Fruit fly (Drosophila melanogaster) whole organism, embryonic: ENCODE measurements around the gene fusl.

Experiments used
- CG10366 ChIP-seq: fragments of 200-800 bp; sonication (Bioruptor generic); IDR thresholded peaks from 2 replicates; pipeline ENCODE4 v1.3.6; 2022; ENCODE audit warnings: missing biosample characterization, missing genetic modification characterization
- CG10543 ChIP-seq: fragments of 200-800 bp; sonication (Bioruptor generic); optimal IDR thresholded peaks from 3 replicates; lab custom pipeline; 2017; ENCODE audit warnings: missing biosample characterization, mild to moderate bottlenecking, missing genetic modification characterization, moderate library complexity
- CG10959 ChIP-seq: fragments of 200-800 bp; sonication (Bioruptor generic); IDR thresholded peaks from 2 replicates; pipeline ENCODE4 v1.3.6; 2022; ENCODE audit warnings: missing biosample characterization, missing genetic modification characterization
- CG12391 ChIP-seq: fragments of 200-800 bp; sonication (Bioruptor generic); optimal IDR thresholded peaks from 3 replicates; lab custom pipeline; 2018; ENCODE audit warnings: missing biosample characterization, mild to moderate bottlenecking, missing genetic modification characterization, moderate library complexity
- CG13424 ChIP-seq: fragments of 200-800 bp; sonication (Bioruptor generic); optimal IDR thresholded peaks from 2 replicates; lab custom pipeline; 2019; ENCODE audit warnings: missing biosample characterization, mild to moderate bottlenecking, missing genetic modification characterization, moderate library complexity
- CG14050 ChIP-seq: fragments of 200-800 bp; sonication (Bioruptor generic); IDR thresholded peaks from 3 replicates; pipeline ENCODE4 v1.3.6; 2022; ENCODE audit warnings: missing biosample characterization, missing genetic modification characterization
- CG17328 ChIP-seq: fragments of 200-800 bp; sonication (Bioruptor generic); IDR thresholded peaks from 2 replicates; pipeline ENCODE4 v1.3.6; 2022; ENCODE audit warnings: missing biosample characterization, missing genetic modification characterization
- CG1792 ChIP-seq: fragments of 200-800 bp; sonication (Bioruptor generic); optimal IDR thresholded peaks from 2 replicates; lab custom pipeline; 2016; ENCODE audit warnings: missing biosample characterization, missing genetic modification characterization
- CG32772 ChIP-seq: fragments of 200-800 bp; sonication (Bioruptor generic); IDR thresholded peaks from 2 replicates; pipeline ENCODE4 v1.3.6; 2022; ENCODE audit warnings: missing biosample characterization, missing genetic modification characterization
- CG3281 ChIP-seq: fragments of 200-800 bp; sonication (Bioruptor generic); optimal IDR thresholded peaks from 3 replicates; lab custom pipeline; 2017; ENCODE audit warnings: missing biosample characterization, mild to moderate bottlenecking, missing genetic modification characterization
- CG3726 ChIP-seq: fragments of 200-800 bp; sonication (Bioruptor generic); IDR thresholded peaks from 3 replicates; pipeline ENCODE4, ENCODE4 v1.3.6; 2022; ENCODE audit warnings: missing biosample characterization, missing genetic modification characterization
- CG42726 ChIP-seq: fragments of 200-800 bp; sonication (Bioruptor generic); IDR thresholded peaks from 2 replicates; pipeline ENCODE4 v1.3.6; 2022; ENCODE audit warnings: missing biosample characterization, missing genetic modification characterization; ENCODE audit not compliant: partially characterized antibody
- CG4360 ChIP-seq: fragments of 200-800 bp; sonication (Bioruptor generic); IDR thresholded peaks from 2 replicates; pipeline ENCODE4 v1.3.6; 2022; ENCODE audit warnings: missing biosample characterization, missing genetic modification characterization
- CG4820 ChIP-seq: fragments of 200-800 bp; sonication (Bioruptor generic); optimal IDR thresholded peaks from 3 replicates; lab custom pipeline; 2016; ENCODE audit warnings: missing biosample characterization, missing genetic modification characterization
- CG6683 ChIP-seq: fragments of 200-800 bp; sonication (Bioruptor generic); optimal IDR thresholded peaks from 2 replicates; lab custom pipeline; 2017; ENCODE audit warnings: missing biosample characterization, mild to moderate bottlenecking, missing genetic modification characterization, missing genetic modification reagents
- CG6689 ChIP-seq: fragments of 200-800 bp; sonication (Bioruptor generic); IDR thresholded peaks from 2 replicates; pipeline ENCODE4 v1.3.6; 2022; ENCODE audit warnings: missing biosample characterization, missing genetic modification characterization
- CG7839 ChIP-seq: fragments of 200-800 bp; sonication (Bioruptor generic); optimal IDR thresholded peaks from 3 replicates; lab custom pipeline; 2018; ENCODE audit warnings: missing biosample characterization, mild to moderate bottlenecking, missing genetic modification characterization, moderate library complexity
- CG9727 ChIP-seq: fragments of 200-800 bp; sonication (Bioruptor generic); optimal IDR thresholded peaks from 3 replicates; lab custom pipeline; 2017; ENCODE audit warnings: missing biosample characterization, mild to moderate bottlenecking, missing genetic modification characterization
- Dad ChIP-seq: fragments of 200-800 bp; sonication (Bioruptor generic); optimal IDR thresholded peaks from 3 replicates; lab custom pipeline; 2016; ENCODE audit warnings: missing biosample characterization, missing genetic modification characterization
- H15 ChIP-seq: fragments of 200-800 bp; sonication (Bioruptor generic); IDR thresholded peaks from 3 replicates; pipeline ENCODE4 v1.3.6; 2022; ENCODE audit warnings: missing biosample characterization, missing genetic modification characterization
- HmgZ ChIP-seq: fragments of 200-800 bp; sonication (Bioruptor generic); optimal IDR thresholded peaks from 2 replicates; lab custom pipeline; 2018; ENCODE audit warnings: missing biosample characterization, mild to moderate bottlenecking, missing genetic modification characterization
- MTF-1 ChIP-seq: fragments of 200-800 bp; sonication (Bioruptor generic); optimal IDR thresholded peaks from 2 replicates; lab custom pipeline; 2018; ENCODE audit warnings: missing biosample characterization, mild to moderate bottlenecking, missing genetic modification characterization, borderline replicate concordance
- Max ChIP-seq: fragments of 200-800 bp; sonication (Bioruptor generic); optimal IDR thresholded peaks from 2 replicates; lab custom pipeline; 2016; ENCODE audit warnings: missing biosample characterization, mild to moderate bottlenecking, missing genetic modification characterization
- Oli ChIP-seq: fragments of 200-800 bp; sonication (Bioruptor generic); optimal IDR thresholded peaks from 2 replicates; lab custom pipeline; 2018; ENCODE audit warnings: missing biosample characterization, mild to moderate bottlenecking, missing genetic modification characterization, moderate library complexity
- Poxn ChIP-seq: fragments of 200-800 bp; sonication (Bioruptor generic); IDR thresholded peaks from 2 replicates; pipeline ENCODE4 v1.3.6; 2022; ENCODE audit warnings: missing biosample characterization, missing genetic modification characterization
- Scr ChIP-seq: fragments of 200-800 bp; sonication (Bioruptor generic); IDR thresholded peaks from 2 replicates; pipeline ENCODE4 v1.3.6; 2022; ENCODE audit warnings: missing biosample characterization, missing genetic modification characterization; ENCODE audit not compliant: partially characterized antibody
- Taf1 ChIP-seq: fragments of 200-800 bp; sonication (Bioruptor generic); IDR thresholded peaks from 2 replicates; pipeline ENCODE4 v1.3.6; 2022; ENCODE audit warnings: missing biosample characterization, missing genetic modification characterization
- al ChIP-seq: fragments of 200-800 bp; sonication (Bioruptor generic); IDR thresholded peaks from 2 replicates; pipeline ENCODE4 v1.3.6; 2022; ENCODE audit warnings: missing biosample characterization, missing genetic modification characterization
- ara ChIP-seq: fragments of 200-800 bp; sonication (Bioruptor generic); IDR thresholded peaks from 2 replicates; pipeline ENCODE4 v1.3.6; 2022; ENCODE audit warnings: missing biosample characterization, missing genetic modification characterization
- bowl ChIP-seq: fragments of 200-800 bp; sonication (Bioruptor generic); IDR thresholded peaks from 2 replicates; pipeline ENCODE4 v1.3.6; 2022; ENCODE audit warnings: missing biosample characterization, missing genetic modification characterization
- chif ChIP-seq, 2 experiments: fragments of 200-800 bp; sonication (Bioruptor generic); optimal IDR thresholded peaks; 3 replicates each; lab custom pipeline; 2016; ENCODE audit warnings: missing biosample characterization in 2 of 2, missing genetic modification characterization in 2 of 2
- ci ChIP-seq: fragments of 200-800 bp; sonication (Bioruptor generic); IDR thresholded peaks from 3 replicates; pipeline ENCODE4 v1.3.6; 2022; ENCODE audit warnings: missing biosample characterization, missing genetic modification characterization
- dati ChIP-seq: fragments of 200-800 bp; sonication (Bioruptor generic); IDR thresholded peaks from 2 replicates; pipeline ENCODE4 v1.3.6; 2022; ENCODE audit warnings: missing biosample characterization, missing genetic modification characterization
- dmrt11E ChIP-seq: fragments of 200-800 bp; sonication (Bioruptor generic); optimal IDR thresholded peaks from 3 replicates; lab custom pipeline; 2018; ENCODE audit warnings: missing biosample characterization, mild to moderate bottlenecking, missing genetic modification characterization, moderate library complexity
- ems ChIP-seq: fragments of 200-800 bp; sonication (Bioruptor generic); optimal IDR thresholded peaks from 3 replicates; lab custom pipeline; 2016; ENCODE audit warnings: missing biosample characterization, missing genetic modification characterization
- fd102C ChIP-seq: fragments of 200-800 bp; sonication (Bioruptor generic); optimal IDR thresholded peaks from 2 replicates; lab custom pipeline; 2018; ENCODE audit warnings: missing biosample characterization, mild to moderate bottlenecking, missing genetic modification characterization, moderate library complexity
- grn ChIP-seq: fragments of 200-800 bp; sonication (Bioruptor generic); optimal IDR thresholded peaks from 3 replicates; lab custom pipeline; 2017; ENCODE audit warnings: missing biosample characterization, missing genetic modification characterization
- gsb-n ChIP-seq: fragments of 200-800 bp; sonication (Bioruptor generic); optimal IDR thresholded peaks from 3 replicates; lab custom pipeline; 2018; ENCODE audit warnings: missing biosample characterization, mild to moderate bottlenecking, missing genetic modification characterization
- lab ChIP-seq: fragments of 200-800 bp; sonication (Bioruptor generic); optimal IDR thresholded peaks from 3 replicates; lab custom pipeline; 2017; ENCODE audit warnings: missing biosample characterization, missing genetic modification characterization, mild to moderate bottlenecking, moderate library complexity, missing genetic modification reagents
- mam ChIP-seq: fragments of 200-800 bp; sonication (Bioruptor generic); optimal IDR thresholded peaks from 3 replicates; lab custom pipeline; 2016; ENCODE audit warnings: missing biosample characterization, missing genetic modification characterization
- onecut ChIP-seq: fragments of 200-800 bp; sonication (Bioruptor generic); IDR thresholded peaks from 2 replicates; pipeline ENCODE4 v1.3.6; 2022; ENCODE audit warnings: missing biosample characterization, missing genetic modification characterization
- peb ChIP-seq: fragments of 200-800 bp; sonication (Bioruptor generic); IDR thresholded peaks from 2 replicates; pipeline ENCODE4 v1.3.6; 2022; ENCODE audit warnings: missing biosample characterization, missing genetic modification characterization
- psq ChIP-seq: fragments of 200-800 bp; sonication (Bioruptor generic); optimal IDR thresholded peaks from 2 replicates; lab custom pipeline; 2017; ENCODE audit warnings: missing biosample characterization, missing genetic modification characterization
- row ChIP-seq: fragments of 200-800 bp; sonication (Bioruptor generic); IDR thresholded peaks from 3 replicates; pipeline ENCODE4 v1.3.6; 2022; ENCODE audit warnings: missing biosample characterization, missing genetic modification characterization
- sd ChIP-seq: fragments of 200-800 bp; sonication (Bioruptor generic); optimal IDR thresholded peaks from 3 replicates; lab custom pipeline; 2018; ENCODE audit warnings: missing biosample characterization, mild to moderate bottlenecking, missing genetic modification characterization, moderate library complexity
- sens ChIP-seq: fragments of 200-800 bp; sonication (Bioruptor generic); peaks from one replicate; lab custom pipeline; 2016; ENCODE audit warnings: missing biosample characterization, missing genetic modification characterization
- sens-2 ChIP-seq: fragments of 200-800 bp; sonication (Bioruptor generic); IDR thresholded peaks from 2 replicates; pipeline ENCODE4 v1.3.6; 2022; ENCODE audit warnings: missing biosample characterization, missing genetic modification characterization
- shn ChIP-seq: fragments of 200-800 bp; sonication (Bioruptor generic); optimal IDR thresholded peaks from 3 replicates; lab custom pipeline; 2016; ENCODE audit warnings: missing biosample characterization, missing genetic modification characterization
- sim ChIP-seq: fragments of 200-800 bp; sonication (Bioruptor generic); IDR thresholded peaks from 2 replicates; pipeline ENCODE4 v1.3.6; 2022; ENCODE audit warnings: missing biosample characterization, missing genetic modification characterization
- twi ChIP-seq: fragments of 200-800 bp; optimal IDR thresholded peaks from 2 replicates; lab custom pipeline; 2019; ENCODE audit warnings: missing biosample characterization, mild to moderate bottlenecking, missing genetic modification characterization, moderate library complexity
- usp ChIP-seq: fragments of >200 bp; optimal IDR thresholded peaks from 2 replicates; lab custom pipeline; 2017; ENCODE audit warnings: missing biosample characterization, missing genetic modification characterization
- vfl ChIP-seq: fragments of 200-800 bp; sonication (Bioruptor generic); optimal IDR thresholded peaks from 2 replicates; lab custom pipeline; 2016; ENCODE audit warnings: missing biosample characterization, missing genetic modification characterization

Gene fusl

DNA sequence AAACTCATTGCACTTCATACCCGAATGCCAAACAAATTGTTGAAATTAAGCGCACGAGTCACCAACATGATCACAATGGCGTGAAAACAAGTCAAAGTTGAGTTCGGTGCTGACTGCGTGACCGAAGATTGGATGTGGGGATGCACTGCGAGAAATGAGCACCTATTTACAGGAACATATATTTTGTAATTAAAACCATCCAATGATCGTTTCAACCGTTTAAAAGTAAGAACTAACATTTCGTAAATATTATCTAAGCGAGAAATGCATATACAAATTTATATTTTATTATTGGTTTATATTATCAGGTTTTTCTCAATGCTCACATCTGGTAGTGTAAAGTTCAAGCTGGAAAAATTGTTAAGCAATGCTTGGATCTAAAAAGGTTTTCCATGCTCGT, 41.0 kb upstream of the fusl start (continued):
- TF ChIP-seq row (GFP tag; lab: Robert Waterston, UW) (peak; percentile 19; the same call in 1 of the 3 replicates), twi (no peak), CG10959 (GFP tag; lab: Robert Waterston, UW) (peak; percentile 33; the same call in 1 of the 2 replicates), gsb-n (tag; lab: Kevin White, UChicago) (peak; percentile 56), CG4820 (peak; percentile 0), psq (GFP tag; lab: Kevin White, UChicago) (no peak), CG13424 (no peak), H15 (no peak), CG3281 (GFP tag; lab: Kevin White, UChicago) (no peak), Dad (GFP tag; lab: Kevin White, UChicago) (no peak), Scr (GFP tag; lab: Robert Waterston, UW) (no peak), al (GFP tag; lab: Robert Waterston, UW) (no peak), Max (GFP tag; lab: Kevin White, UChicago) (no peak), shn (GFP tag; lab: Kevin White, UChicago) (no peak), onecut (GFP tag; lab: Robert Waterston, UW) (no peak), dmrt11E (tag; lab: Kevin White, UChicago) (peak; percentile 64), sens (GFP tag; lab: Kevin White, UChicago) (peak; percentile 81), CG42726 (GFP tag; lab: Robert Waterston, UW) (no peak), mam (GFP tag; lab: Kevin White, UChicago) (no peak), CG9727 (GFP tag; lab: Kevin White, UChicago) (peak; percentile 5), MTF-1 (no peak), CG14050 (GFP tag; lab: Robert Waterston, UW) (no peak), ems (GFP tag; lab: Kevin White, UChicago) (no peak), vfl (GFP tag; lab: Kevin White, UChicago) (no peak), sd (tag; lab: Kevin White, UChicago) (no peak), sim (no peak), CG10366 (no peak), lab (GFP tag; lab: Kevin White, UChicago) (no peak), Taf1 (no peak), grn (GFP tag; lab: Kevin White, UChicago) (no peak), ara (GFP tag; lab: Robert Waterston, UW) (peak; percentile 45; the same call in 1 of the 2 replicates), peb (GFP tag; lab: Robert Waterston, UW) (0 out of 2 replicates have a peak, but pooled peaks have one; percentile 14), CG7839 (tag; lab: Kevin White, UChicago) (peak; percentile 22), CG17328 (GFP tag; lab: Robert Waterston, UW) (no peak), CG6683 (GFP tag; lab: Kevin White, UChicago) (no peak), CG12391 (peak; percentile 15), sens-2 (GFP tag; lab: Robert Waterston, UW) (no peak), usp (GFP tag; lab: Kevin White, UChicago) (no peak), HmgZ (tag; lab: Kevin White, UChicago) (no peak), bowl (GFP tag; lab: Robert Waterston, UW) (no peak), CG3726 (GFP tag; lab: Robert Waterston, UW) (no peak), dati (no peak), Poxn (GFP tag; lab: Robert Waterston, UW) (no peak), ci (GFP tag; lab: Robert Waterston, UW) (0 out of 3 replicates have a peak, but pooled peaks have one; percentile 37), Oli (tag; lab: Kevin White, UChicago) (peak; percentile 25), CG32772 (GFP tag; lab: Robert Waterston, UW) (no peak), CG4360 (GFP tag; lab: Robert Waterston, UW) (no peak), fd102C (no peak), chif (GFP tag; optimal IDR thresholded peaks at IDR 0.05; lab: Kevin White, UChicago) (no peak), CG6689 (peak; percentile 44; the same call in 1 of the 2 replicates), CG10543 (no peak), CG1792 (GFP tag; lab: Kevin White, UChicago) (no peak)
